Fruit fly (Drosophila melanogaster): ENCODE measurements around the gene CG11695.
A peak's percentile ranks its signal among the peaks of the same experiment; 100 is the strongest.

CG11695 gene

dm6 chrX:11622649-11623425 is 46.2 kb downstream of the CG11695 start:
- TF ChIP-seq CG7045 (GFP tag; optimal IDR thresholded peaks at IDR 0.05) (peak; percentile 31), Mnt (GFP tag; optimal IDR thresholded peaks at IDR 0.05) (peak; percentile 50), bab1 (GFP tag; optimal IDR thresholded peaks at IDR 0.05) (peak; percentile 94), ovo (GFP tag; optimal IDR thresholded peaks at IDR 0.05) (no peak), cnc (optimal IDR thresholded peaks at IDR 0.05) (no peak), CG5204 (GFP tag; optimal IDR thresholded peaks at IDR 0.05) (peak; percentile 37), cic (GFP tag; optimal IDR thresholded peaks at IDR 0.05) (no peak), Crg-1 (GFP tag; optimal IDR thresholded peaks at IDR 0.05) (peak; percentile 67), pad (GFP tag; optimal IDR thresholded peaks at IDR 0.05) (peak; percentile 78), CG11617 (GFP tag; optimal IDR thresholded peaks at IDR 0.05) (peak; percentile 44), CG12768 (GFP tag; optimal IDR thresholded peaks at IDR 0.05) (no peak), CG7101 (tag; optimal IDR thresholded peaks at IDR 0.05) (peak; percentile 79), tj (GFP tag; optimal IDR thresholded peaks at IDR 0.05) (peak; percentile 97), CG1620 (GFP tag; optimal IDR thresholded peaks at IDR 0.05) (peak; percentile 75), CG14711 (tag; optimal IDR thresholded peaks at IDR 0.05) (peak; percentile 87), CG33017 (tag; optimal IDR thresholded peaks at IDR 0.05) (peak; percentile 52), Hr96 (GFP tag; optimal IDR thresholded peaks at IDR 0.05) (no peak), toe (GFP tag; optimal IDR thresholded peaks at IDR 0.05) (no peak), Clk (GFP tag; optimal IDR thresholded peaks at IDR 0.05) (no peak), kay (GFP tag; ENCODE audit: borderline replicate concordance) (peak; percentile 66)
